Fruit fly (Drosophila melanogaster) whole organism, embryonic: ENCODE data around the gene cindr.

Experiments used
- Adf1 ChIP-seq: fragments of 200-800 bp; sonication (Bioruptor generic); IDR thresholded peaks from 2 replicates; pipeline ENCODE4 v1.3.6; 2022; ENCODE audit warnings: missing biosample characterization, missing genetic modification characterization
- Aef1 ChIP-seq: fragments of 200-800 bp; sonication (Bioruptor generic); IDR thresholded peaks from 3 replicates; pipeline ENCODE4 v1.3.6; 2022; ENCODE audit warnings: missing biosample characterization, missing genetic modification characterization
- B-H2 ChIP-seq: fragments of 200-800 bp; sonication (Bioruptor generic); optimal IDR thresholded peaks from 2 replicates; lab custom pipeline; 2018; ENCODE audit warnings: missing biosample characterization, mild to moderate bottlenecking, missing genetic modification characterization
- CG15479 ChIP-seq: fragments of 200-800 bp; sonication (Bioruptor generic); optimal IDR thresholded peaks from 3 replicates; lab custom pipeline; 2019; ENCODE audit warnings: missing biosample characterization, mild to moderate bottlenecking, missing genetic modification characterization, moderate library complexity
- CG1832 ChIP-seq: fragments of 200-800 bp; sonication (Bioruptor generic); optimal IDR thresholded peaks from 2 replicates; lab custom pipeline; 2017; ENCODE audit warnings: missing biosample characterization, mild to moderate bottlenecking, missing genetic modification characterization, inconsistent platforms
- CG32772 ChIP-seq: fragments of 200-800 bp; sonication (Bioruptor generic); IDR thresholded peaks from 2 replicates; pipeline ENCODE4 v1.3.6; 2022; ENCODE audit warnings: missing biosample characterization, missing genetic modification characterization
- CG8089 ChIP-seq: fragments of 200-800 bp; sonication (Bioruptor generic); optimal IDR thresholded peaks from 3 replicates; lab custom pipeline; 2016; ENCODE audit warnings: missing biosample characterization, missing genetic modification characterization
- CG8478 ChIP-seq: fragments of >200 bp; optimal IDR thresholded peaks from 2 replicates; lab custom pipeline; 2018
- D ChIP-seq, 2 experiments: fragments of 200-800 bp in 1 of 2; fragments of >200 bp in 1 of 2; sonication (Bioruptor generic) in 1 of 2; optimal IDR thresholded peaks; 2 replicates in 1 of 2; 3 replicates in 1 of 2; lab custom pipeline; 2017; ENCODE audit warnings: mild to moderate bottlenecking in 1 of 2, missing biosample characterization in 1 of 2, missing genetic modification characterization in 1 of 2, missing genetic modification reagents in 1 of 2
- Dad ChIP-seq: fragments of 200-800 bp; sonication (Bioruptor generic); optimal IDR thresholded peaks from 3 replicates; lab custom pipeline; 2016; ENCODE audit warnings: missing biosample characterization, missing genetic modification characterization
- Deaf1 ChIP-seq: fragments of 200-800 bp; optimal IDR thresholded peaks from 3 replicates; lab custom pipeline; 2019; ENCODE audit warnings: missing biosample characterization, mild to moderate bottlenecking, missing genetic modification characterization, moderate library complexity
- E2f2 ChIP-seq: fragments of 200-800 bp; sonication (Bioruptor generic); IDR thresholded peaks from 2 replicates; pipeline ENCODE4 v1.3.6; 2022; ENCODE audit warnings: missing biosample characterization, missing genetic modification characterization
- Hand ChIP-seq: fragments of 200-800 bp; sonication (Bioruptor generic); optimal IDR thresholded peaks from 2 replicates; lab custom pipeline; 2017; ENCODE audit warnings: mild to moderate bottlenecking, missing biosample characterization, missing genetic modification reagents, missing genetic modification characterization
- Jarid2 ChIP-seq: fragments of 200-800 bp; sonication (Bioruptor generic); optimal IDR thresholded peaks from 3 replicates; lab custom pipeline; 2017; ENCODE audit warnings: mild to moderate bottlenecking, missing biosample characterization, missing genetic modification reagents, missing genetic modification characterization
- MBD-R2 ChIP-seq: fragments of 200-800 bp; sonication (Bioruptor generic); IDR thresholded peaks from 2 replicates; pipeline ENCODE4 v1.3.6; 2022; ENCODE audit warnings: missing biosample characterization, missing genetic modification characterization
- Med ChIP-seq: fragments of 200-800 bp; sonication (Bioruptor generic); peaks from one replicate; lab custom pipeline; 2016; ENCODE audit warnings: missing biosample characterization, missing genetic modification characterization, mild to moderate bottlenecking, inconsistent platforms, moderate library complexity
- Nf-YA ChIP-seq: fragments of 200-800 bp; sonication (Bioruptor generic); IDR thresholded peaks from 2 replicates; pipeline ENCODE4 v1.3.6; 2022; ENCODE audit warnings: missing biosample characterization, missing genetic modification characterization
- Pdp1 ChIP-seq, 2 experiments: fragments of 200-800 bp; sonication (Bioruptor generic); optimal IDR thresholded peaks; 3 replicates each; lab custom pipeline; 2016; ENCODE audit warnings: missing biosample characterization in 2 of 2, missing genetic modification characterization in 2 of 2, mild to moderate bottlenecking in 1 of 2, moderate library complexity in 1 of 2
- Scr ChIP-seq: fragments of 200-800 bp; sonication (Bioruptor generic); IDR thresholded peaks from 2 replicates; pipeline ENCODE4 v1.3.6; 2022; ENCODE audit warnings: missing biosample characterization, missing genetic modification characterization; ENCODE audit not compliant: partially characterized antibody
- Stat92E ChIP-seq, 3 experiments: fragments of >200 bp in 2 of 3; fragments of 200-800 bp in 1 of 3; sonication (Bioruptor generic) in 1 of 3; optimal IDR thresholded peaks; 2 replicates each; lab custom pipeline; 2017 to 2019; ENCODE audit warnings: missing biosample characterization in 3 of 3, missing genetic modification characterization in 3 of 3, mild to moderate bottlenecking in 1 of 3, moderate library complexity in 1 of 3
- Trl ChIP-seq, 3 experiments: fragments of >200 bp in 2 of 3; fragments of 200-800 bp in 1 of 3; sonication (Bioruptor generic) in 1 of 3; optimal IDR thresholded peaks; 2 replicates in 1 of 3; 3 replicates in 2 of 3; lab custom pipeline; 2016 to 2017; ENCODE audit warnings: missing biosample characterization in 1 of 3, missing genetic modification characterization in 1 of 3
- abd-A ChIP-seq: fragments of 200-800 bp; sonication (Bioruptor generic); optimal IDR thresholded peaks from 3 replicates; lab custom pipeline; 2019; ENCODE audit warnings: missing biosample characterization, mild to moderate bottlenecking, missing genetic modification characterization, moderate library complexity
- ap ChIP-seq: fragments of 200-800 bp; sonication (Bioruptor generic); IDR thresholded peaks from 2 replicates; pipeline ENCODE4 v1.3.6; 2022; ENCODE audit warnings: missing biosample characterization, missing genetic modification characterization
- cg ChIP-seq: fragments of 200-800 bp; sonication (Bioruptor generic); optimal IDR thresholded peaks from 3 replicates; lab custom pipeline; 2019; ENCODE audit warnings: missing biosample characterization, mild to moderate bottlenecking, missing genetic modification characterization, moderate library complexity
- crol ChIP-seq: fragments of 200-800 bp; sonication (Bioruptor generic); IDR thresholded peaks from 2 replicates; pipeline ENCODE4 v1.3.6; 2022; ENCODE audit warnings: missing biosample characterization, missing genetic modification characterization
- gcm ChIP-seq: fragments of 200-800 bp; sonication (Bioruptor generic); optimal IDR thresholded peaks from 2 replicates; lab custom pipeline; 2019; ENCODE audit warnings: missing biosample characterization, mild to moderate bottlenecking, missing genetic modification characterization, moderate library complexity
- ken ChIP-seq: fragments of 200-800 bp; sonication (Bioruptor generic); IDR thresholded peaks from 3 replicates; pipeline ENCODE4 v1.3.6; 2022; ENCODE audit warnings: missing biosample characterization, missing genetic modification characterization
- nmo ChIP-seq: fragments of 200-800 bp; sonication (Bioruptor generic); optimal IDR thresholded peaks from 2 replicates; lab custom pipeline; 2018; ENCODE audit warnings: missing biosample characterization, mild to moderate bottlenecking, missing genetic modification characterization, moderate library complexity
- onecut ChIP-seq: fragments of 200-800 bp; sonication (Bioruptor generic); IDR thresholded peaks from 2 replicates; pipeline ENCODE4 v1.3.6; 2022; ENCODE audit warnings: missing biosample characterization, missing genetic modification characterization
- otp ChIP-seq: fragments of 200-800 bp; sonication (Bioruptor generic); IDR thresholded peaks from 3 replicates; pipeline ENCODE4, ENCODE4 v1.3.6; 2022; ENCODE audit warnings: missing biosample characterization, missing genetic modification characterization
- pan ChIP-seq, 4 experiments: fragments of >200 bp in 3 of 4; fragments of 200-800 bp in 1 of 4; sonication (Bioruptor generic) in 1 of 4; optimal IDR thresholded peaks in 3 of 4; IDR thresholded peaks in 1 of 4; 2 replicates each; pipeline versions ENCODE4 v1.3.6 to Lab custom; 2017 to 2022; ENCODE audit warnings: missing biosample characterization in 2 of 4, missing genetic modification characterization in 2 of 4, mixed read lengths in 1 of 4
- prd ChIP-seq, 3 experiments: fragments of >200 bp in 2 of 3; fragments of 200-800 bp in 1 of 3; sonication (Bioruptor generic) in 1 of 3; optimal IDR thresholded peaks in 2 of 3; IDR thresholded peaks in 1 of 3; 2 replicates in 2 of 3; 3 replicates in 1 of 3; pipeline versions ENCODE4 v1.3.6 to Lab custom; 2017 to 2022; ENCODE audit warnings: missing biosample characterization in 1 of 3, missing genetic modification characterization in 1 of 3
- pros ChIP-seq: fragments of 200-800 bp; sonication (Bioruptor generic); optimal IDR thresholded peaks from 3 replicates; lab custom pipeline; 2019; ENCODE audit warnings: missing biosample characterization, mild to moderate bottlenecking, missing genetic modification characterization, moderate library complexity
- sens ChIP-seq: fragments of 200-800 bp; sonication (Bioruptor generic); peaks from one replicate; lab custom pipeline; 2016; ENCODE audit warnings: missing biosample characterization, missing genetic modification characterization
- seq ChIP-seq: fragments of 200-800 bp; sonication (Bioruptor generic); IDR thresholded peaks from 2 replicates; pipeline ENCODE4 v1.3.6; 2022; ENCODE audit warnings: missing biosample characterization, missing genetic modification characterization
- sna ChIP-seq: fragments of 200-800 bp; sonication (Bioruptor generic); IDR thresholded peaks from 2 replicates; pipeline ENCODE4 v1.3.6; 2022; ENCODE audit warnings: missing biosample characterization, missing genetic modification characterization; ENCODE audit not compliant: partially characterized antibody
- sqz ChIP-seq: fragments of 200-800 bp; sonication (Bioruptor generic); optimal IDR thresholded peaks from 3 replicates; lab custom pipeline; 2018; ENCODE audit warnings: missing biosample characterization, mild to moderate bottlenecking, missing genetic modification characterization
- sug ChIP-seq: fragments of 200-800 bp; optimal IDR thresholded peaks from 2 replicates; lab custom pipeline; 2019; ENCODE audit warnings: missing biosample characterization, mild to moderate bottlenecking, missing genetic modification characterization, moderate library complexity
- tll ChIP-seq, 2 experiments: fragments of 200-800 bp in 1 of 2; fragments of >200 bp in 1 of 2; sonication (Bioruptor generic) in 1 of 2; optimal IDR thresholded peaks; 2 replicates each; lab custom pipeline; 2017 to 2019; ENCODE audit warnings: missing biosample characterization in 2 of 2, missing genetic modification characterization in 2 of 2, mild to moderate bottlenecking in 1 of 2, moderate library complexity in 1 of 2
- twi ChIP-seq: fragments of 200-800 bp; optimal IDR thresholded peaks from 2 replicates; lab custom pipeline; 2019; ENCODE audit warnings: missing biosample characterization, mild to moderate bottlenecking, missing genetic modification characterization, moderate library complexity
- unc-4 ChIP-seq: fragments of 200-800 bp; sonication (Bioruptor generic); IDR thresholded peaks from 2 replicates; pipeline ENCODE4 v1.3.6; 2022; ENCODE audit warnings: missing biosample characterization, missing genetic modification characterization; ENCODE audit not compliant: partially characterized antibody
- usp ChIP-seq: fragments of >200 bp; optimal IDR thresholded peaks from 2 replicates; lab custom pipeline; 2017; ENCODE audit warnings: missing biosample characterization, missing genetic modification characterization
- vvl ChIP-seq: fragments of 200-800 bp; sonication (Bioruptor generic); IDR thresholded peaks from 2 replicates; pipeline ENCODE4 v1.3.6; 2022; ENCODE audit warnings: missing biosample characterization, missing genetic modification characterization
- yki ChIP-seq: fragments of >200 bp; optimal IDR thresholded peaks from 3 replicates; lab custom pipeline; 2018
- zen ChIP-seq: fragments of 200-800 bp; sonication (Bioruptor generic); optimal IDR thresholded peaks from 3 replicates; lab custom pipeline; 2018; ENCODE audit warnings: missing biosample characterization, mild to moderate bottlenecking, missing genetic modification characterization, moderate library complexity

cindr gene

DNA sequence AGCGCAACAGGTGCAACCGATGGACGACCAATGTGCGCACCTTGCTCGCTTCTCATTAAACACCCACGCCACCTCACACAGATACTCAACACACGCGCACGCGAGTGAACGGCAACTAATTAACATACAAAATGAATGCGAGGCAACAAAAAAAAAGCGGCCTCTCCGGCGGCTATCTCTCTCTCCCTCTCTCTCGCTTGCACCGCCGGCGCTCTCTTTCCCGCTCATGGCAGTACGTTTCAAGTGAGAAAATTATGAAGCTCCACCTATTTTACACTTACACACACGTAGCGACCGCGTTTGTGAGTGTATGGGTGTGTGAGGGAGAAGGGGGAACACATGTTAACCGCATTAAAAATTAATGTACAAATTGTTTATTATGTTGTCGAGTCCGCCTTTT is 44.3 kb upstream of the cindr start (continued):
- TF ChIP-seq Dad (GFP tag; lab: Kevin White, UChicago), result no peak
- TF ChIP-seq MBD-R2 (GFP tag; lab: Robert Waterston, UW), result no peak
- TF ChIP-seq Adf1 (GFP tag; lab: Robert Waterston, UW), result peak; percentile 29; the same call in 1 of the 2 replicates
- peak; percentile 85 for TF ChIP-seq abd-A
- 0 out of 2 replicates have a peak, but pooled peaks have one; percentile 12 for TF ChIP-seq sna
- TF ChIP-seq crol, result peak; percentile 65
- peak; percentile 50; the same call in 2 of the 3 replicates for TF ChIP-seq Aef1 (GFP tag; lab: Robert Waterston, UW)
- peak; percentile 44 for TF ChIP-seq Deaf1 (tag; lab: Kevin White, UChicago)
- TF ChIP-seq Hand, result no peak
- TF ChIP-seq CG1832 (GFP tag; lab: Kevin White, UChicago), result peak; percentile 92
- peak in 1 of 2 experiments; percentile 44 for TF ChIP-seq tll (GFP tag; optimal IDR thresholded peaks at IDR 0.05; lab: Kevin White, UChicago)
- peak; percentile 68; the same call in 1 of the 3 replicates for TF ChIP-seq otp
- TF ChIP-seq seq, result peak; percentile 27; the same call in 1 of the 2 replicates
- peak; percentile 86 for TF ChIP-seq CG8478 (lab: Kevin White, UChicago)
- peak; percentile 95 for TF ChIP-seq vvl (GFP tag; lab: Robert Waterston, UW)
- peak; percentile 38 for TF ChIP-seq pros
- TF ChIP-seq cg (GFP tag; lab: Kevin White, UChicago), result peak; percentile 97
- TF ChIP-seq sqz (GFP tag; lab: Kevin White, UChicago), result peak; percentile 99
- TF ChIP-seq yki (lab: Kevin White, UChicago), result peak; percentile 32
- peak; percentile 82 for TF ChIP-seq twi (tag; lab: Kevin White, UChicago)
- TF ChIP-seq Trl (optimal IDR thresholded peaks at IDR 0.05; lab: Kevin White, UChicago), result peak; percentile 62 to 63
- TF ChIP-seq Trl (GFP tag; optimal IDR thresholded peaks at IDR 0.05; lab: Kevin White, UChicago), result no peak
- no peak for TF ChIP-seq usp (GFP tag; lab: Kevin White, UChicago)
- TF ChIP-seq sug (tag; lab: Kevin White, UChicago), result no peak
- TF ChIP-seq nmo (GFP tag; lab: Kevin White, UChicago), result peak; percentile 42
- TF ChIP-seq E2f2 (GFP tag; lab: Robert Waterston, UW), result no peak
- TF ChIP-seq CG15479 (GFP tag; lab: Kevin White, UChicago), result peak; percentile 52
- TF ChIP-seq sens (GFP tag; lab: Kevin White, UChicago), result peak; percentile 56
- peak; percentile 89 for TF ChIP-seq zen (tag; lab: Kevin White, UChicago)
- TF ChIP-seq CG32772 (GFP tag; lab: Robert Waterston, UW), result peak; percentile 85
- TF ChIP-seq onecut (GFP tag; lab: Robert Waterston, UW), result no peak

DNA sequence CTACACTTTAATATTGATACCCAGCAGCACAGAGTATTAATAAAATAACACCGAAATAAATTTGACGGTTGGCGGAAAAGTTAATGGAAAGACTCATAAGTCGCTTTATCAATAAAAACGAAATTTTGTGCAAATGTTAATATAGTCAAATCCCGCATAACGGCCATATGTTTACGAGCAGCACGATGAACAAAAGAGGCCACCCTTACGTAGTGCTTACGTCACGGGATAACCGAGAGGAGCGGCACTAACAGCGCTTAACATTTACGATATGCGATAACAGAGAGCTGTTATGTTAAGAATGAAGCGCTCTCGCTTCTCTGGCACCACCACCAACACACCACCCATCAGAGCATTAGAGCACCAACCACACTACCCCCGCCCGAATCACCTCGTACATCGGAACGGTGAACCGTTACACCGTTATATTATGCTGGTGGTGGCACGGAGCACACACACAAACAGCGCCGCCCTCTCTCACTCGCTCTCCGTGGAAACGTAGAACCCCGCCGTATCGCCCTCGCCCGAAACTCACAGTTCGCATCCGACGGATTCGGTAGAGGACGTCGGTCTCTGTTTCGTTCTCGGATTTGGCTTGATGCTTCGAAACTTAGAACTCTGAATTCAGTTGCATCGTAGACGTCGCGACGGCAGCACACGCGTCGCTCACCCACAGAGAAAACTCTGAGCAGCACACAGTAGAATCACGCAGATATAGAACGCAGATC is 42.9 kb upstream of the cindr start, which contains the start of gene zfh1:
TSS of gene zfh1 (plus strand) at position 621 of the 728 bp plus-strand sequence.
- TF ChIP-seq crol, result peak; percentile 92
- TF ChIP-seq Pdp1 (GFP tag; optimal IDR thresholded peaks at IDR 0.05; lab: Kevin White, UChicago), result peak in 1 of 2 experiments; percentile 23
- TF ChIP-seq Stat92E (GFP tag; optimal IDR thresholded peaks at IDR 0.05; lab: Kevin White, UChicago), result peak in 1 of 3 experiments; percentile 38
- TF ChIP-seq unc-4 (GFP tag; lab: Robert Waterston, UW), result no peak
- no peak for TF ChIP-seq B-H2 (GFP tag; lab: Kevin White, UChicago)
- TF ChIP-seq Jarid2, result peak; percentile 94
- TF ChIP-seq ken (GFP tag; lab: Robert Waterston, UW), result 0 out of 3 replicates have a peak, but pooled peaks have one; percentile 14
- TF ChIP-seq sug (tag; lab: Kevin White, UChicago), result peak; percentile 8
- TF ChIP-seq CG8089 (GFP tag; lab: Kevin White, UChicago), result no peak
- TF ChIP-seq D (optimal IDR thresholded peaks at IDR 0.05; lab: Kevin White, UChicago), result peak; percentile 5
- no peak for TF ChIP-seq D (GFP tag; optimal IDR thresholded peaks at IDR 0.05; lab: Kevin White, UChicago)
- TF ChIP-seq gcm (GFP tag; lab: Kevin White, UChicago), result peak; percentile 89
- peak; percentile 19; the same call in 1 of the 2 replicates for TF ChIP-seq MBD-R2 (GFP tag; lab: Robert Waterston, UW)
- TF ChIP-seq pan (optimal IDR thresholded peaks at IDR 0.05; lab: Kevin White, UChicago), result no peak
- TF ChIP-seq pan (GFP tag; optimal IDR thresholded peaks at IDR 0.05 in 1 of 2, IDR thresholded peaks at IDR 0.05 in 1 of 2), result peak in 1 of 2 experiments; percentile 29
- no peak for TF ChIP-seq prd (optimal IDR thresholded peaks at IDR 0.05; lab: Kevin White, UChicago)
- TF ChIP-seq prd (GFP tag; IDR thresholded peaks at IDR 0.05; lab: Robert Waterston, UW), result 0 out of 3 replicates have a peak, but pooled peaks have one; percentile 6
- TF ChIP-seq yki (lab: Kevin White, UChicago), result peak; percentile 52
- peak; percentile 47; the same call in 1 of the 2 replicates for TF ChIP-seq Scr (GFP tag; lab: Robert Waterston, UW)
- TF ChIP-seq seq, result peak; percentile 76; the same call in 1 of the 2 replicates
- peak; percentile 78 to 87 for TF ChIP-seq Trl (optimal IDR thresholded peaks at IDR 0.05; lab: Kevin White, UChicago)
- peak; percentile 7 for TF ChIP-seq Trl (GFP tag; optimal IDR thresholded peaks at IDR 0.05; lab: Kevin White, UChicago)
- TF ChIP-seq Med, result peak; percentile 83
- TF ChIP-seq ap, result no peak
- no peak for TF ChIP-seq Nf-YA
